Worm (Caenorhabditis elegans) whole organism, L2 larva: ENCODE data around the gene aptf-4.

Experiments
- C34F6.9 ChIP-seq: fragments of 150-350 bp; optimal IDR thresholded peaks from 2 replicates; lab custom pipeline; 2014; ENCODE audit warnings: missing biosample characterization, missing genetic modification characterization
- F13H6.1 ChIP-seq: sonication (generic microtip); optimal IDR thresholded peaks from 2 replicates; lab custom pipeline; 2016; ENCODE audit warnings: missing genetic modification characterization, missing compliant biosample characterization
- R02D3.7 ChIP-seq: fragments of 150-350 bp; optimal IDR thresholded peaks from 2 replicates; lab custom pipeline; 2014; ENCODE audit warnings: missing biosample characterization, missing genetic modification characterization
- ZK546.5 ChIP-seq: sonication (generic microtip); optimal IDR thresholded peaks from 2 replicates; lab custom pipeline; 2017; ENCODE audit warnings: missing biosample characterization, missing genetic modification characterization
- alr-1 ChIP-seq: fragments of 150-350 bp; optimal IDR thresholded peaks from 2 replicates; lab custom pipeline; 2014; ENCODE audit warnings: missing biosample characterization, missing genetic modification characterization
- aly-2 ChIP-seq: fragments of 150-350 bp; optimal IDR thresholded peaks from 2 replicates; lab custom pipeline; 2014; ENCODE audit warnings: missing biosample characterization, missing genetic modification characterization
- ama-1 ChIP-seq: fragments of 150-350 bp; optimal IDR thresholded peaks from 2 replicates; lab custom pipeline; 2018; ENCODE audit warnings: inconsistent platforms
- ceh-82 ChIP-seq: fragments of 150-350 bp; optimal IDR thresholded peaks from 2 replicates; lab custom pipeline; 2014; ENCODE audit warnings: missing biosample characterization, missing genetic modification characterization
- crh-2 ChIP-seq: sonication (generic microtip); optimal IDR thresholded peaks from 2 replicates; lab custom pipeline; 2017; ENCODE audit warnings: missing biosample characterization, missing genetic modification characterization
- elt-1 ChIP-seq: fragments of 150-350 bp; optimal IDR thresholded peaks from 2 replicates; lab custom pipeline; 2014; ENCODE audit warnings: missing biosample characterization, missing genetic modification characterization
- elt-3 ChIP-seq: sonication (generic microtip); optimal IDR thresholded peaks from 2 replicates; lab custom pipeline; 2017; ENCODE audit warnings: missing biosample characterization, missing genetic modification characterization
- fos-1 ChIP-seq: fragments of 150-350 bp; optimal IDR thresholded peaks from 2 replicates; lab custom pipeline; 2014; ENCODE audit warnings: missing biosample characterization, missing genetic modification characterization
- gmeb-1 ChIP-seq: fragments of 150-350 bp; optimal IDR thresholded peaks from 2 replicates; lab custom pipeline; 2014; ENCODE audit warnings: missing biosample characterization, missing genetic modification characterization
- lin-11 ChIP-seq: fragments of 150-350 bp; sonication (generic microtip); optimal IDR thresholded peaks from 2 replicates; lab custom pipeline; 2014; ENCODE audit warnings: missing biosample characterization, missing genetic modification characterization, inconsistent platforms, mixed read lengths
- lin-13 ChIP-seq: fragments of 150-350 bp; optimal IDR thresholded peaks from 2 replicates; lab custom pipeline; 2014; ENCODE audit warnings: missing biosample characterization, missing genetic modification reagents, missing genetic modification characterization
- lin-39 ChIP-seq: fragments of 150-350 bp; optimal IDR thresholded peaks from 2 replicates; lab custom pipeline; 2014; ENCODE audit warnings: missing biosample characterization, missing genetic modification reagents, missing genetic modification characterization
- lsy-2 ChIP-seq, 2 experiments: fragments of 150-350 bp in 1 of 2; sonication (generic microtip) in 1 of 2; optimal IDR thresholded peaks; 2 replicates each; lab custom pipeline; 2014 to 2017; ENCODE audit warnings: missing biosample characterization in 2 of 2, missing genetic modification characterization in 2 of 2
- mab-5 ChIP-seq: fragments of 150-350 bp; optimal IDR thresholded peaks from 2 replicates; lab custom pipeline; 2014; ENCODE audit warnings: missing biosample characterization, missing genetic modification characterization
- nhr-11 ChIP-seq: fragments of 150-350 bp; optimal IDR thresholded peaks from 2 replicates; lab custom pipeline; 2014; ENCODE audit warnings: missing biosample characterization, missing genetic modification characterization
- nhr-12 ChIP-seq: fragments of 150-350 bp; optimal IDR thresholded peaks from 2 replicates; lab custom pipeline; 2014; ENCODE audit warnings: missing biosample characterization, missing genetic modification characterization
- nhr-129 ChIP-seq: fragments of 150-350 bp; optimal IDR thresholded peaks from 2 replicates; lab custom pipeline; 2014; ENCODE audit warnings: missing biosample characterization, missing genetic modification characterization
- nhr-21 ChIP-seq: fragments of 150-350 bp; optimal IDR thresholded peaks from 2 replicates; lab custom pipeline; 2014; ENCODE audit warnings: missing biosample characterization, missing genetic modification characterization
- nhr-237 ChIP-seq: fragments of 150-350 bp; optimal IDR thresholded peaks from 2 replicates; lab custom pipeline; 2014; ENCODE audit warnings: missing biosample characterization, missing genetic modification characterization
- nhr-25 ChIP-seq: fragments of 150-350 bp; sonication (generic microtip); optimal IDR thresholded peaks from 3 replicates; lab custom pipeline; 2014; ENCODE audit warnings: missing biosample characterization, missing genetic modification characterization
- nhr-77 ChIP-seq: fragments of 150-350 bp; optimal IDR thresholded peaks from 2 replicates; lab custom pipeline; 2014; ENCODE audit warnings: missing biosample characterization, missing genetic modification characterization
- peb-1 ChIP-seq: fragments of 150-350 bp; optimal IDR thresholded peaks from 2 replicates; lab custom pipeline; 2014; ENCODE audit warnings: missing biosample characterization, missing genetic modification characterization
- sem-4 ChIP-seq: fragments of 150-350 bp; optimal IDR thresholded peaks from 2 replicates; lab custom pipeline; 2014; ENCODE audit warnings: missing biosample characterization, missing genetic modification reagents, missing genetic modification characterization
- skn-1 ChIP-seq: sonication (generic microtip); optimal IDR thresholded peaks from 2 replicates; lab custom pipeline; 2017; ENCODE audit warnings: missing biosample characterization, missing genetic modification characterization
- sma-3 ChIP-seq: sonication (generic microtip); optimal IDR thresholded peaks from 2 replicates; lab custom pipeline; 2016; ENCODE audit warnings: missing genetic modification reagents, missing genetic modification characterization, missing compliant biosample characterization
- sma-9 ChIP-seq, 2 experiments: fragments of 150-350 bp in 1 of 2; sonication (generic microtip) in 1 of 2; optimal IDR thresholded peaks; 2 replicates each; lab custom pipeline; 2014 to 2016; ENCODE audit warnings: missing genetic modification characterization in 2 of 2, mild to moderate bottlenecking in 1 of 2, missing biosample characterization in 1 of 2, missing compliant biosample characterization in 1 of 2, missing genetic modification reagents in 1 of 2, moderate library complexity in 1 of 2
- unc-39 ChIP-seq: fragments of 150-350 bp; optimal IDR thresholded peaks from 2 replicates; lab custom pipeline; 2014; ENCODE audit warnings: missing biosample characterization, missing genetic modification characterization
- unc-55 ChIP-seq: fragments of 150-350 bp; sonication (generic microtip); optimal IDR thresholded peaks from 3 replicates; lab custom pipeline; 2014; ENCODE audit warnings: missing biosample characterization, missing genetic modification reagents, missing genetic modification characterization
- unc-62 ChIP-seq: fragments of 150-350 bp; optimal IDR thresholded peaks from 2 replicates; lab custom pipeline; 2014; ENCODE audit warnings: missing biosample characterization, missing genetic modification reagents, missing genetic modification characterization
- zag-1 ChIP-seq: fragments of 150-350 bp; optimal IDR thresholded peaks from 2 replicates; lab custom pipeline; 2014; ENCODE audit warnings: missing biosample characterization, missing genetic modification characterization
- ztf-11 ChIP-seq: sonication (generic microtip); optimal IDR thresholded peaks from 2 replicates; lab custom pipeline; 2017; ENCODE audit warnings: missing biosample characterization, missing genetic modification characterization

Gene aptf-4

ce11 chrII:8570977-8571376 is 19.8 kb upstream of the aptf-4 start, which contains the start of gene bcs-1:
Gene bcs-1 (plus strand): TSS chrII:8571085.
- no peak for TF ChIP-seq R02D3.7 (tag; lab: Kevin White, UChicago)
- TF ChIP-seq skn-1: no peak
- no peak for TF ChIP-seq lsy-2 (tag; optimal IDR thresholded peaks at IDR 0.05; lab: Kevin White, UChicago)
- no peak for TF ChIP-seq nhr-25 (tag; lab: Kevin White, UChicago)
- no peak for TF ChIP-seq zag-1
- no peak for TF ChIP-seq gmeb-1 (tag; lab: Kevin White, UChicago)
- TF ChIP-seq sma-9 (GFP tag; optimal IDR thresholded peaks at IDR 0.05; lab: Kevin White, UChicago): no peak
- no peak for TF ChIP-seq sma-9 (tag; optimal IDR thresholded peaks at IDR 0.05; lab: Kevin White, UChicago)
- TF ChIP-seq ztf-11 (tag; lab: Kevin White, UChicago): no peak
- TF ChIP-seq aly-2: no peak
- TF ChIP-seq ZK546.5 (tag; lab: Kevin White, UChicago): no peak
- no peak for TF ChIP-seq lin-39 (tag; lab: Kevin White, UChicago)
- TF ChIP-seq nhr-237 (tag; lab: Kevin White, UChicago): no peak
- TF ChIP-seq nhr-129 (tag; lab: Kevin White, UChicago): no peak
- no peak for TF ChIP-seq peb-1 (tag; lab: Kevin White, UChicago)
- TF ChIP-seq, all 48 proteins: peak for 0

DNA sequence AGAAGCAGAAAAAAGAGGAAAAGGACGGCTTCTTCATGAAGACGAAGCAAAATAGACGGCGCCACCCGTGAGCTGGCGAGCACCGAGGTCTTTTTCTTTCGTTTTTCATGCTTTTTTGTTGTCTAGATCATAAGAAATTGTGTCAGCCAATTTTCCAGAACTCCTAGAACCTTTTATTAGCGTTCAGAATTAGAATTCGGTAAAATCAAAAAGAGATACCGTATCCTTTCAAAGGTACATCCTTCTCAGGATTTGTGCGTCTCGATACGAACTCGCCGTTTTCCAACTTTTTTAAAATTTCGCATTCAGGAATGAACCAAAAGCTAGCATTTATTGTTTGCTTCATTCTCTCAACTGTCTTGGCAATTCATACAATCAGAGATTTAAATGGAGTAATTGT is 17.7 kb upstream of the aptf-4 start, which contains the start of gene F54C9.7:
Gene F54C9.7, plus strand, starts transcription at position 301 of the 400 bp plus-strand sequence.
- peak; percentile 26 for TF ChIP-seq unc-55
- TF ChIP-seq unc-62: no peak
- TF ChIP-seq fos-1: no peak
- no peak for TF ChIP-seq zag-1
- no peak for TF ChIP-seq gmeb-1 (tag; lab: Kevin White, UChicago)
- TF ChIP-seq sma-3 (GFP tag; lab: Kevin White, UChicago): no peak

DNA sequence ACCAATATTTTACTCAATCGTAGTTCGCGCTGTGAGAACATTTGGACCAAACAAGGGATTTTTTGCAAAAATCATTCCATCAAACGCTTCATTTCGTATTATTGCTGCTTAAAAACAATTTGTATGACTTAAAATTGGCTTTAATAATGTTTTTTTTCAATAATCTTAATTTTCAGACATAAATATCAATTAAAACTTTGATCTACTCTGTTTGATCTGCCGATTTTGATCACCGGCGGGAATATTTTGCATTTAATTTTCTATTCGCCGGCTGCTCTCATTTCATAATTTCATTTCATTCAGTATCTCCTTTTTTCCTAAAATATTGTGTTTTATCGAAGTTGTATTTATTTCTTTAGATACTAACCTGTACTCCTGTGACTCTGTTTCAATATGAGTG is 15.6 kb upstream of the aptf-4 start, which contains the start of gene puf-5:
Gene puf-5, plus strand, starts transcription at position 358 of the 400 bp plus-strand sequence.
- no peak for TF ChIP-seq ZK546.5 (tag; lab: Kevin White, UChicago)
- no peak for TF ChIP-seq elt-1 (tag; lab: Kevin White, UChicago)
- TF ChIP-seq F13H6.1 (tag; lab: Kevin White, UChicago): no peak
- no peak for TF ChIP-seq nhr-11 (tag; lab: Kevin White, UChicago)
- no peak for TF ChIP-seq nhr-77 (tag; lab: Kevin White, UChicago)
- no peak for TF ChIP-seq nhr-25 (tag; lab: Kevin White, UChicago)
- no peak for TF ChIP-seq elt-3 (tag; lab: Kevin White, UChicago)
- no peak for TF ChIP-seq ceh-82 (tag; lab: Kevin White, UChicago)
- TF ChIP-seq fos-1: no peak
- TF ChIP-seq nhr-237 (tag; lab: Kevin White, UChicago): no peak
- no peak for TF ChIP-seq unc-39
- no peak for TF ChIP-seq sem-4
- no peak for TF ChIP-seq gmeb-1 (tag; lab: Kevin White, UChicago)
- no peak for TF ChIP-seq mab-5 (tag; lab: Kevin White, UChicago)
- TF ChIP-seq crh-2 (tag; lab: Kevin White, UChicago): no peak
- no peak for TF ChIP-seq zag-1
- no peak for TF ChIP-seq lsy-2 (tag; optimal IDR thresholded peaks at IDR 0.05; lab: Kevin White, UChicago)

DNA sequence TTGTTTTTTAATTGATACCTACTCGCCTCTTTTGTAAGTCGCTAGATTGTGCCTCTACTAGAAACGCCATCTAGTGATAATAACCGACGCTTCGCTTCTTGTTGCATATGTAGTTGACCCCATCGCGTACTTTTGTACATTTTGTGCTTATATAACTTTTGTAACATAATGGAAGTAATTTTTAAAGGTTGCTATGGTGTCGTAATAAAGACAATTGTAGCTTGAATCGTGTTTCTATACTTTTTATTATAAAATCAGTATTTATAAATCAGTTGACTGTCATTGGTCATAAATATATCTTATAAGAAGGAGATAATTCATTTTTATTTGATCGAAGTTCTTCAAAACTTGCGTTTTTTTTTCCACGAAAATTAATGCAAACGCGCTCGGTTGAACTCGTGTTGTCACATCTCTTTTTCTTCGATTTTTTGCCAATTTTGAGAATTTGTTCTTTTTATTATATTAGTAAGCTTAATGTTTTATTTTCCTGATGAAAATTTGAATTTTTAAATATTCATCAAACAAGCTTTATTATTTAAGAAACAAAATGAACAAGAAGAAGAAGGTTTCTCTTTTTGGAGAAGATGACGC is 13.2 kb upstream of the aptf-4 start, which contains the start of gene F54C9.9:
Gene F54C9.9, plus strand, starts transcription at position 541 of the 591 bp plus-strand sequence.
- TF ChIP-seq C34F6.9 (tag; lab: Kevin White, UChicago) (peak; percentile 66), peb-1 (tag; lab: Kevin White, UChicago) (no peak), ama-1 (no peak), unc-55 (peak; percentile 45), ztf-11 (tag; lab: Kevin White, UChicago) (no peak), fos-1 (no peak), lsy-2 (tag; optimal IDR thresholded peaks at IDR 0.05; lab: Kevin White, UChicago) (peak in 1 of 2 experiments; percentile 60), crh-2 (tag; lab: Kevin White, UChicago) (peak; percentile 42), nhr-21 (tag; lab: Kevin White, UChicago) (no peak), alr-1 (tag; lab: Kevin White, UChicago) (no peak), F13H6.1 (tag; lab: Kevin White, UChicago) (no peak), nhr-77 (tag; lab: Kevin White, UChicago) (no peak), lin-13 (GFP tag; lab: Kevin White, UChicago) (no peak), elt-3 (tag; lab: Kevin White, UChicago) (no peak), lin-11 (tag; lab: Kevin White, UChicago) (no peak), nhr-129 (tag; lab: Kevin White, UChicago) (no peak), gmeb-1 (tag; lab: Kevin White, UChicago) (peak; percentile 64), sma-9 (GFP tag; optimal IDR thresholded peaks at IDR 0.05; lab: Kevin White, UChicago) (no peak), sma-9 (tag; optimal IDR thresholded peaks at IDR 0.05; lab: Kevin White, UChicago) (no peak), unc-39 (no peak), nhr-12 (tag; lab: Kevin White, UChicago) (no peak), nhr-25 (tag; lab: Kevin White, UChicago) (peak; percentile 79), ZK546.5 (tag; lab: Kevin White, UChicago) (no peak)
